Worm (Caenorhabditis elegans) whole organism, L3 larva: ENCODE results near the gene clec-28.

ENCODE experiments used
- pqm-1 ChIP-seq: fragments of 150-350 bp; optimal IDR thresholded peaks from 2 replicates; lab custom pipeline; 2017; ENCODE audit warnings: missing biosample characterization, missing genetic modification characterization, inconsistent platforms
- snpc-4 ChIP-seq: fragments of 150-350 bp; optimal IDR thresholded peaks from 2 replicates; lab custom pipeline; 2014; ENCODE audit warnings: missing biosample characterization, missing genetic modification characterization

DNA sequence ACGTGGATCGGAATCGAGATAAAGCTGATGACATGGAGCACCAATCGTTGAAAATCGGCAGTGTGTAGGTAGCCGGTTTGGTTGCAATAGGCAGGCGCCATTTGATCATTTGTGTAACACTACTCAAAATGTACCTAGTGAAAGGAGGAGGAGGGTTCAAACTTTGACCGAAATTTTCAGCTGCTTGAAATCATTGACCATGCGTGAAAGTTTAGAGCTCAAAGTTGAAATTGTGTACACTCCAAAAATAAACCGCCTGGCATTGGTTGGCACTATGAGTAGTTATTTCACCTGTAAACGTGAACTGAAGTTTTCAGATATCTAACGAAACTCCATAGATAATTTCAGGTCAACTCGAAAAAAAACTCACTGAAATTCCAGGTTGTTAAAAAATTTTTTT is 33.6 kb upstream of the clec-28 start, which contains the start of gene srh-215:
- TF ChIP-seq pqm-1 (no peak), snpc-4 (tag; lab: Kevin White, UChicago) (no peak)
